Fruit fly (Drosophila melanogaster): Measurements from ENCODE around the gene Cdc5.
A peak's percentile ranks its signal among the peaks of the same experiment; 100 is the strongest.

Gene Cdc5

dm6 chr3L:340124-340523 lies 21.1 kb downstream of the Cdc5 start:
- no peak for TF ChIP-seq Hr38 (GFP tag; optimal IDR thresholded peaks at IDR 0.05)
- no peak for TF ChIP-seq CG6854 (GFP tag; optimal IDR thresholded peaks at IDR 0.05)
- TF ChIP-seq esn (GFP tag; optimal IDR thresholded peaks at IDR 0.05): no peak
- no peak for TF ChIP-seq Sox15 (GFP tag; optimal IDR thresholded peaks at IDR 0.05)
- TF ChIP-seq Smox (GFP tag; optimal IDR thresholded peaks at IDR 0.05): no peak
- TF ChIP-seq CG3919 (GFP tag; optimal IDR thresholded peaks at IDR 0.05): no peak
- no peak for TF ChIP-seq svp (GFP tag)

dm6 chr3L:339072-339471 lies 22.1 kb downstream of the Cdc5 start:
- 0 out of 3 replicates have a peak, but pooled peaks have one; percentile 13 for TF ChIP-seq CG6163 (GFP tag; IDR thresholded peaks at IDR 0.05)
- no peak for TF ChIP-seq net (GFP tag; optimal IDR thresholded peaks at IDR 0.05)
- TF ChIP-seq CG11762 (GFP tag; optimal IDR thresholded peaks at IDR 0.05; ENCODE audit: insufficient read depth): no peak

- TF ChIP-seq Eip93F (GFP tag; optimal IDR thresholded peaks at IDR 0.05) (peak; percentile 30), Eip75B (GFP tag; optimal IDR thresholded peaks at IDR 0.05) (no peak)
Observed at dm6 chr3L:338116-338515, 23.1 kb downstream of the Cdc5 start.

- TF ChIP-seq eg (GFP tag; IDR thresholded peaks at IDR 0.05) (no peak), pdm3 (GFP tag; optimal IDR thresholded peaks at IDR 0.05) (no peak), Met (GFP tag; optimal IDR thresholded peaks at IDR 0.05) (no peak), CG10631 (GFP tag; optimal IDR thresholded peaks at IDR 0.05) (no peak), Hr38 (GFP tag; optimal IDR thresholded peaks at IDR 0.05) (no peak), esn (GFP tag; optimal IDR thresholded peaks at IDR 0.05) (no peak), CG3032 (tag; optimal IDR thresholded peaks at IDR 0.05) (no peak), CG3919 (GFP tag; optimal IDR thresholded peaks at IDR 0.05) (no peak), CG15336 (GFP tag; IDR thresholded peaks at IDR 0.05) (no peak), Eip75B (GFP tag; optimal IDR thresholded peaks at IDR 0.05) (no peak), Sox15 (GFP tag; optimal IDR thresholded peaks at IDR 0.05) (no peak), Eip78C (GFP tag) (no peak), Gug (GFP tag; IDR thresholded peaks at IDR 0.05) (no peak), CG4318 (GFP tag; optimal IDR thresholded peaks at IDR 0.05) (no peak), acj6 (GFP tag; optimal IDR thresholded peaks at IDR 0.05) (no peak), CG1621 (tag; optimal IDR thresholded peaks at IDR 0.05) (no peak), CG32006 (GFP tag; optimal IDR thresholded peaks at IDR 0.05) (no peak), Sox102F (GFP tag; optimal IDR thresholded peaks at IDR 0.05) (no peak)
Observed at dm6 chr3L:337148-337547, 24.0 kb downstream of the Cdc5 start.

dm6 chr3L:331842-332802 lies 29.1 kb downstream of the Cdc5 start, which contains the start of gene mthl9:
mthl9 (minus strand) TSS chr3L:332309.
- TF ChIP-seq acj6 (GFP tag; optimal IDR thresholded peaks at IDR 0.05): no peak
- peak; percentile 56 for TF ChIP-seq CG6854 (GFP tag; optimal IDR thresholded peaks at IDR 0.05)
- TF ChIP-seq CG8319 (GFP tag; optimal IDR thresholded peaks at IDR 0.05): no peak
- no peak for TF ChIP-seq dac (GFP tag; optimal IDR thresholded peaks at IDR 0.05)
- TF ChIP-seq svp (GFP tag): no peak
- TF ChIP-seq net (GFP tag; optimal IDR thresholded peaks at IDR 0.05): no peak
- TF ChIP-seq esn (GFP tag; optimal IDR thresholded peaks at IDR 0.05): peak; percentile 23
- TF ChIP-seq Eip78C (GFP tag): peak; percentile 21
- TF ChIP-seq OdsH (GFP tag; optimal IDR thresholded peaks at IDR 0.05): no peak
- TF ChIP-seq CG3919 (GFP tag; optimal IDR thresholded peaks at IDR 0.05): no peak
- no peak for TF ChIP-seq Smox (GFP tag; optimal IDR thresholded peaks at IDR 0.05)
- no peak for TF ChIP-seq Hr38 (GFP tag; optimal IDR thresholded peaks at IDR 0.05)
- peak; percentile 9 for TF ChIP-seq Lpt (GFP tag; optimal IDR thresholded peaks at IDR 0.05)
- peak; percentile 39; the same call in 1 of the 2 replicates for TF ChIP-seq CG15336 (GFP tag; IDR thresholded peaks at IDR 0.05)
- no peak for TF ChIP-seq CG3032 (tag; optimal IDR thresholded peaks at IDR 0.05)
- TF ChIP-seq CG10669 (GFP tag; optimal IDR thresholded peaks at IDR 0.05): peak; percentile 82
- no peak for TF ChIP-seq CG1621 (tag; optimal IDR thresholded peaks at IDR 0.05)
- TF ChIP-seq lz (GFP tag; optimal IDR thresholded peaks at IDR 0.05): no peak
- no peak for TF ChIP-seq CG6163 (GFP tag; IDR thresholded peaks at IDR 0.05)
- TF ChIP-seq CG34406 (GFP tag; optimal IDR thresholded peaks at IDR 0.05): no peak
- no peak for TF ChIP-seq fkh (GFP tag; optimal IDR thresholded peaks at IDR 0.05)
- no peak for TF ChIP-seq CG6276 (GFP tag; optimal IDR thresholded peaks at IDR 0.05)
- TF ChIP-seq CG10631 (GFP tag; optimal IDR thresholded peaks at IDR 0.05): no peak
- no peak for TF ChIP-seq Ets21C (GFP tag; optimal IDR thresholded peaks at IDR 0.05)
- no peak for TF ChIP-seq CG11902 (GFP tag; optimal IDR thresholded peaks at IDR 0.05)
- TF ChIP-seq fd85E (GFP tag; optimal IDR thresholded peaks at IDR 0.05): no peak
- no peak for TF ChIP-seq Ets96B (tag; optimal IDR thresholded peaks at IDR 0.05)
- no peak for TF ChIP-seq topi (GFP tag; optimal IDR thresholded peaks at IDR 0.05)
- TF ChIP-seq ss (GFP tag; optimal IDR thresholded peaks at IDR 0.05): no peak
- TF ChIP-seq achi (GFP tag; optimal IDR thresholded peaks at IDR 0.05): no peak
